Fruit fly (Drosophila melanogaster) whole organism, wandering third instar larva: ENCODE measurements around the gene CG16798.
A peak's percentile ranks its signal among the peaks of the same experiment; 100 is the strongest.

Source experiments
- Abd-B ChIP-seq: fragments of >200 bp; optimal IDR thresholded peaks from 2 replicates; lab custom pipeline; 2017; ENCODE audit warnings: missing biosample characterization, missing genetic modification characterization
- CG32264 ChIP-seq: fragments of 200-800 bp; sonication (Bioruptor generic); optimal IDR thresholded peaks from 2 replicates; lab custom pipeline; 2016; ENCODE audit warnings: missing biosample characterization, missing genetic modification characterization
- CG9705 ChIP-seq: fragments of 200-800 bp; sonication (Bioruptor generic); optimal IDR thresholded peaks from 2 replicates; lab custom pipeline; 2018; ENCODE audit warnings: missing biosample characterization, mild to moderate bottlenecking, missing genetic modification characterization
- CrebA ChIP-seq: fragments of 200-800 bp; sonication (Bioruptor generic); optimal IDR thresholded peaks from 2 replicates; lab custom pipeline; 2016; ENCODE audit warnings: missing biosample characterization, mild to moderate bottlenecking, missing genetic modification characterization, borderline replicate concordance
- Dfd ChIP-seq: fragments of >200 bp; optimal IDR thresholded peaks from 2 replicates; lab custom pipeline; 2017; ENCODE audit warnings: missing biosample characterization, missing genetic modification characterization
- Dif ChIP-seq: fragments of 200-275, 200-300 bp; sonication (Bioruptor generic); optimal IDR thresholded peaks from 2 replicates; lab custom pipeline; 2018; ENCODE audit warnings: missing biosample characterization, missing genetic modification characterization; ENCODE audit not compliant: partially characterized antibody
- GATAd ChIP-seq: sonication (Bioruptor generic); optimal IDR thresholded peaks from 2 replicates; lab custom pipeline; 2016; ENCODE audit warnings: missing biosample characterization, missing genetic modification characterization
- HLH106 ChIP-seq: fragments of 200-800 bp; optimal IDR thresholded peaks from 3 replicates; lab custom pipeline; 2019; ENCODE audit warnings: missing biosample characterization, mild to moderate bottlenecking, missing genetic modification characterization, moderate library complexity
- Hnf4 ChIP-seq: fragments of 200-800 bp; sonication (Bioruptor generic); optimal IDR thresholded peaks from 2 replicates; lab custom pipeline; 2016; ENCODE audit warnings: missing biosample characterization, mild to moderate bottlenecking, missing genetic modification characterization
- Hr78 ChIP-seq: fragments of >200 bp; optimal IDR thresholded peaks from 2 replicates; lab custom pipeline; 2017; ENCODE audit warnings: missing biosample characterization, missing genetic modification characterization
- Hr83 ChIP-seq: fragments of 200-300 bp; sonication (Bioruptor generic); optimal IDR thresholded peaks from 2 replicates; lab custom pipeline; 2016; ENCODE audit warnings: missing biosample characterization, mild to moderate bottlenecking, missing genetic modification characterization, moderate library complexity; ENCODE audit not compliant: poor library complexity, severe bottlenecking
- Jra ChIP-seq: sonication (Bioruptor generic); optimal IDR thresholded peaks from 2 replicates; lab custom pipeline; 2016; ENCODE audit warnings: missing biosample characterization, missing genetic modification characterization
- Mio ChIP-seq: sonication (Bioruptor generic); optimal IDR thresholded peaks from 2 replicates; lab custom pipeline; 2016; ENCODE audit warnings: missing biosample characterization, missing genetic modification characterization
- Myc ChIP-seq: fragments of >200 bp; optimal IDR thresholded peaks from 2 replicates; lab custom pipeline; 2017
- N ChIP-seq: fragments of >200 bp; optimal IDR thresholded peaks from 2 replicates; lab custom pipeline; 2018; ENCODE audit warnings: missing biosample characterization, missing external identifiers, missing genetic modification characterization
- OdsH ChIP-seq: fragments of 200-800 bp; sonication (Bioruptor generic); optimal IDR thresholded peaks from 2 replicates; lab custom pipeline; 2016; ENCODE audit warnings: missing biosample characterization, mild to moderate bottlenecking, missing genetic modification characterization
- Rel ChIP-seq, 2 experiments: fragments of 200-800 bp; sonication (Bioruptor generic) in 1 of 2; optimal IDR thresholded peaks; 2 replicates in 1 of 2; 3 replicates in 1 of 2; lab custom pipeline; 2016 to 2019; ENCODE audit warnings: mild to moderate bottlenecking in 2 of 2, missing biosample characterization in 2 of 2, missing genetic modification characterization in 2 of 2, moderate library complexity in 1 of 2
- Sp1 ChIP-seq: fragments of 200-800 bp; sonication (Bioruptor generic); optimal IDR thresholded peaks from 3 replicates; lab custom pipeline; 2019; ENCODE audit warnings: missing biosample characterization, mild to moderate bottlenecking, missing genetic modification characterization, moderate library complexity
- Vsx2 ChIP-seq: fragments of 200-300, 225-300 bp; sonication (Bioruptor generic); optimal IDR thresholded peaks from 2 replicates; lab custom pipeline; 2018; ENCODE audit warnings: missing biosample characterization, missing genetic modification characterization; ENCODE audit not compliant: partially characterized antibody
- br ChIP-seq: fragments of 200-800 bp; sonication (Bioruptor generic); optimal IDR thresholded peaks from 2 replicates; lab custom pipeline; 2016; ENCODE audit warnings: missing biosample characterization, missing genetic modification characterization
- brk ChIP-seq: fragments of 200-800 bp; sonication (Bioruptor generic); optimal IDR thresholded peaks from 2 replicates; lab custom pipeline; 2016; ENCODE audit warnings: missing biosample characterization, mild to moderate bottlenecking, missing genetic modification characterization
- dl ChIP-seq, 2 experiments: fragments of 175-275, 200-275 bp in 1 of 2; fragments of 200-275 bp in 1 of 2; sonication (Bioruptor generic); optimal IDR thresholded peaks; lab custom pipeline; 2018; ENCODE audit warnings: mild to moderate bottlenecking in 2 of 2, missing biosample characterization in 2 of 2, missing genetic modification characterization in 2 of 2, moderate library complexity in 2 of 2; ENCODE audit not compliant: partially characterized antibody in 2 of 2, insufficient read depth in 1 of 2
- dmrt93B ChIP-seq: fragments of 200-800 bp; sonication (Bioruptor generic); optimal IDR thresholded peaks from 2 replicates; lab custom pipeline; 2018; ENCODE audit warnings: missing biosample characterization, mild to moderate bottlenecking, missing genetic modification characterization
- dsf ChIP-seq: sonication (Bioruptor generic); optimal IDR thresholded peaks from 2 replicates; lab custom pipeline; 2016; ENCODE audit warnings: missing biosample characterization, missing genetic modification characterization, borderline replicate concordance
- ey ChIP-seq: fragments of 200-800 bp; sonication (Bioruptor generic); optimal IDR thresholded peaks from 2 replicates; lab custom pipeline; 2016; ENCODE audit warnings: missing biosample characterization, missing genetic modification characterization
- foxo ChIP-seq, 2 experiments: fragments of 200-800 bp; sonication (Bioruptor generic); optimal IDR thresholded peaks; 2 replicates in 1 of 2; 3 replicates in 1 of 2; lab custom pipeline; 2016 to 2017; ENCODE audit warnings: missing biosample characterization in 2 of 2, missing genetic modification characterization in 2 of 2
- fru ChIP-seq: fragments of 200-800 bp; sonication (Bioruptor generic); optimal IDR thresholded peaks from 3 replicates; lab custom pipeline; 2016; ENCODE audit warnings: missing biosample characterization, mild to moderate bottlenecking, missing genetic modification characterization
- h ChIP-seq: fragments of 200-800 bp; sonication (Bioruptor generic); optimal IDR thresholded peaks from 3 replicates; lab custom pipeline; 2016; ENCODE audit warnings: missing biosample characterization, mild to moderate bottlenecking, missing genetic modification characterization
- jim ChIP-seq: fragments of 175-275, 200-325 bp; sonication (Bioruptor generic); optimal IDR thresholded peaks from 2 replicates; lab custom pipeline; 2016; ENCODE audit warnings: missing biosample characterization, mild to moderate bottlenecking, missing genetic modification characterization
- lola ChIP-seq: fragments of >200 bp; optimal IDR thresholded peaks from 2 replicates; lab custom pipeline; 2017; ENCODE audit warnings: missing biosample characterization, missing genetic modification characterization
- pan ChIP-seq: fragments of >200 bp; optimal IDR thresholded peaks from 2 replicates; lab custom pipeline; 2017
- rgr ChIP-seq: fragments of 200-800 bp; sonication (Bioruptor generic); optimal IDR thresholded peaks from 3 replicates; lab custom pipeline; 2016; ENCODE audit warnings: missing biosample characterization, mild to moderate bottlenecking, missing genetic modification characterization
- sage ChIP-seq: fragments of 200-800 bp; sonication (Bioruptor generic); optimal IDR thresholded peaks from 2 replicates; lab custom pipeline; 2016; ENCODE audit warnings: missing biosample characterization, mild to moderate bottlenecking, missing genetic modification characterization
- sv ChIP-seq: fragments of 200-800 bp; sonication (Bioruptor generic); optimal IDR thresholded peaks from 3 replicates; lab custom pipeline; 2016; ENCODE audit warnings: missing biosample characterization, missing genetic modification characterization
- tai ChIP-seq: sonication (Bioruptor generic); optimal IDR thresholded peaks from 2 replicates; lab custom pipeline; 2016; ENCODE audit warnings: missing biosample characterization, missing genetic modification characterization
- usp ChIP-seq: fragments of >200 bp; optimal IDR thresholded peaks from 2 replicates; lab custom pipeline; 2017; ENCODE audit warnings: missing biosample characterization, missing genetic modification characterization
- woc ChIP-seq: sonication (Bioruptor generic); optimal IDR thresholded peaks from 2 replicates; lab custom pipeline; 2016; ENCODE audit warnings: missing biosample characterization, mild to moderate bottlenecking, missing genetic modification characterization

The CG16798 gene

DNA sequence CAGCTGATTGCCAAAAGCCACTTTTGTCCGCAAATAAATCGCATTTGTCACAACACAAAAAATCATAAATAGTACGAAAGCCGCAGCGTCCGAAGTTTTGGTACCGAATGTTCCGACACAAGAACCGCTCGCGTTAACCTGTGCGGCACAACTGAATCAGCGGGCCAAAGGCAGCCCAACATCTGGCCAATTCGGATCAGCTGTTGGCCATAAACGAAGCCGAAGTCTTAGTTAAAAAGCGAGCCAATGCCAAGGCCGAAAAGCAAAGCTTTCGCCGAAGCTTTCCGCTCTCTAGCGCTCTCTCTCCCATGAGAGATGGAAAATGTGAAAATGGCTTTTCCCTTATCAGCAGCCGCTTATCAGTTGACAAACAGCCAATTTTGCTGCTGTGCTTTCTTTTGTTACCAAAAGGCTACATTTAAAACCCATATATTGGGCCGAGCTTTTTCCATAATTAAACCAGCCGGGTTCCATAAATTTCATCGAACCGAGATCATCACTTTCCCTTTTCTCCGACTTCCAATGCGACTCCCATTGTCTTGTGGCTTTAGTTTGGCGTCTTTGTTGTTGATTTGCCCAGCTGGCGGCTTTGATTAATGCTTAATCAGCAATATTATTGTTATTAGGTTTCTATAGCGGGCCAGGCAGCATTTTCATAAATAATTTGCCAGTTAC is at the start of gene CG16798:
TSS of gene CG16798 (minus strand) at position 216 of the 675 bp plus-strand sequence.
- TF ChIP-seq Dfd (GFP tag; lab: Kevin White, UChicago), result no peak
- TF ChIP-seq dl (GFP tag; optimal IDR thresholded peaks at IDR 0.05; lab: Kevin White, UChicago; ENCODE audit: insufficient read depth in 1 of 2, partially characterized antibody in 2 of 2), result no peak
- TF ChIP-seq tai (GFP tag; lab: Kevin White, UChicago), result no peak
- no peak for TF ChIP-seq woc
- no peak for TF ChIP-seq CrebA (GFP tag; lab: Kevin White, UChicago)
- no peak for TF ChIP-seq dsf (GFP tag; lab: Kevin White, UChicago)
- no peak for TF ChIP-seq usp (GFP tag; lab: Kevin White, UChicago)
- no peak for TF ChIP-seq rgr (GFP tag; lab: Kevin White, UChicago)
- TF ChIP-seq, all 38 proteins: peak for 0

DNA sequence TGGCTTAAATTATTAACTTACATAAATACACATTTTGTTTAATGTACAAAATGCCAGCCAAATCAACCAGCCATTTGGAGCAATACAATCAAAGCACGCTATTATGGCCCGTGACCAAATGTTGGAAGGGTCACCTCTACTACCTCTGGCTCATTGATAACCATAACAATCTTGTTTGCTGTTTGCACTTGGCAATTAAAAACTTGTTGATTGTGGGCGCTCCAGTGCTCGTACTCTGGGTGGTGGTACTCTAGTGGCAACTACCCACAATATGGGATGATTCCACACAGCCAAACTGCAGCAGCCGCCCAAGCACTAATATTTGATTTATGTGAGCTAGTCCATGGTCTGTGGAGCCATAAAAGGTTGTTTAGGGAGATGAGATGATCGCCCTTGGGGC is 49.1 kb upstream of the CG16798 start:
- TF ChIP-seq brk (GFP tag; lab: Kevin White, UChicago) (no peak), Mio (GFP tag; lab: Kevin White, UChicago) (no peak), dmrt93B (GFP tag; lab: Kevin White, UChicago) (no peak), tai (GFP tag; lab: Kevin White, UChicago) (no peak), CG32264 (GFP tag; lab: Kevin White, UChicago) (no peak)

DNA sequence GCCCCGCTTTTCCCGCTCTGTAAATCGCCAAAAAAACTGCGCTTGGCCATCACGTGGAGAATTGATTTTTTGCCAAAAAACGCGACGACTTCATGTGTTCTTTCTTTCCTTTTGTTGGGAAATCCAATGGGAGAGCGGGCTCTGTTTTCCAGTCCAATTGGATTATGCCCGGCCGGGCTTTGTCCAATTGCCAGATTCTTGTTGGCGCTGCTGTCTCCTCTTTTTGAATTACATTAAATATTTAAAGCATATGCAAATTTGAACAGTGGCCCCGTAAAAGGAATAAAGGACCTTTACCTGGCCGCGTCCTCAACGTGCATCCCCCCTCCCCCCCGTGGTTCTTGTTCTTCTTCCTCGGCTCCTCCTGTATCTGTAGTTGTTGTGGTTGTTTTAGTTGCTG is 47.3 kb upstream of the CG16798 start:
- no peak for TF ChIP-seq br (GFP tag; lab: Kevin White, UChicago)
- no peak for TF ChIP-seq Sp1 (GFP tag; lab: Kevin White, UChicago)
- TF ChIP-seq N (GFP tag; lab: Kevin White, UChicago), result no peak
- TF ChIP-seq jim (GFP tag; lab: Kevin White, UChicago), result no peak
- TF ChIP-seq lola (GFP tag; lab: Kevin White, UChicago), result no peak
- no peak for TF ChIP-seq h (GFP tag; lab: Kevin White, UChicago)
- TF ChIP-seq Hr83 (GFP tag; lab: Kevin White, UChicago), result no peak
- TF ChIP-seq CG9705, result no peak
- no peak for TF ChIP-seq fru (GFP tag; lab: Kevin White, UChicago)
- TF ChIP-seq Dfd (GFP tag; lab: Kevin White, UChicago), result no peak
- no peak for TF ChIP-seq dl (GFP tag; optimal IDR thresholded peaks at IDR 0.05; lab: Kevin White, UChicago; ENCODE audit: insufficient read depth in 1 of 2, partially characterized antibody in 2 of 2)
- no peak for TF ChIP-seq foxo (GFP tag; optimal IDR thresholded peaks at IDR 0.05; lab: Kevin White, UChicago)
- no peak for TF ChIP-seq Jra (GFP tag; lab: Kevin White, UChicago)
- TF ChIP-seq dsf (GFP tag; lab: Kevin White, UChicago), result no peak

DNA sequence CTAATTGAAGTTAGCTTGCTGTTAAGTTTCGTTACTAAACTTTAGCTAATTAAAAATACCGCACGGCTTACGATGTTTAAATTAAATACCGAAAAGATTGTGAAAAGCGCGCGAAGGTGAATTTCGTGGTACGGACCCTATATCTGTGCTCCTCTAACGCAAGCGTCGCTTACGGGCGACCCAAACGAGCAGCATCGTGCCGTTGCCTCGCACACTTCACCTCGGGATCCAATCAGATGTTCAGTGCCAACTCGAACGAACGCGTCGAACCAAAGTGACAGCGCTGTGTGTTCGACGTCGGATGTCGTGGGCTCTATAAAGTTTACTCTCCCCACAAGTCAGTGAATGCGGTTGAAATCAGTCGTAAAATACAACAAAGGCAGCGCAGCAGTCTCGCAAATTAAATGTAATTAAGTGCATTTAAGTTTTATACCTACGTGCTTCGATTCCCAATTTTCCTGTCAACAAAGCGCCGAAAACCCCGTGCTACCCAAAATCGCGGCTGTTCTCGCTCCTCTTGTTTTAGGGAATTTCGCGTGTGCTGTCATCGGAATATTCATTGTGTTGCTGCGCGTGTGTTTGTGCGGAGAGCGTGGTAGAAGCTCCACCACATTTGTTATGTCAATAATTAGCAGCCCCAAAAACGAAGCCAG is 46.7 kb upstream of the CG16798 start:
- no peak for TF ChIP-seq brk (GFP tag; lab: Kevin White, UChicago)
- peak; percentile 44 for TF ChIP-seq h (GFP tag; lab: Kevin White, UChicago)
- TF ChIP-seq pan, result no peak
- no peak for TF ChIP-seq Mio (GFP tag; lab: Kevin White, UChicago)
- no peak for TF ChIP-seq GATAd (GFP tag; lab: Kevin White, UChicago)
- TF ChIP-seq Hr78 (GFP tag; lab: Kevin White, UChicago), result no peak
- no peak for TF ChIP-seq sv (GFP tag; lab: Kevin White, UChicago)
- TF ChIP-seq N (GFP tag; lab: Kevin White, UChicago), result no peak
- no peak for TF ChIP-seq dl (GFP tag; optimal IDR thresholded peaks at IDR 0.05; lab: Kevin White, UChicago; ENCODE audit: insufficient read depth in 1 of 2, partially characterized antibody in 2 of 2)
- no peak for TF ChIP-seq lola (GFP tag; lab: Kevin White, UChicago)
- TF ChIP-seq HLH106 (tag; lab: Kevin White, UChicago), result no peak
- TF ChIP-seq ey (GFP tag; lab: Kevin White, UChicago), result no peak
- no peak for TF ChIP-seq jim (GFP tag; lab: Kevin White, UChicago)
- TF ChIP-seq Abd-B (GFP tag; lab: Kevin White, UChicago), result no peak
- TF ChIP-seq Dif (GFP tag; lab: Kevin White, UChicago), result no peak
- peak; percentile 2 for TF ChIP-seq br (GFP tag; lab: Kevin White, UChicago)
- no peak for TF ChIP-seq sage (GFP tag; lab: Kevin White, UChicago)
- TF ChIP-seq dmrt93B (GFP tag; lab: Kevin White, UChicago), result no peak
- no peak for TF ChIP-seq tai (GFP tag; lab: Kevin White, UChicago)
- no peak for TF ChIP-seq woc
- TF ChIP-seq usp (GFP tag; lab: Kevin White, UChicago), result no peak
- TF ChIP-seq CG32264 (GFP tag; lab: Kevin White, UChicago), result no peak
- no peak for TF ChIP-seq foxo (GFP tag; optimal IDR thresholded peaks at IDR 0.05; lab: Kevin White, UChicago)
- TF ChIP-seq Myc (lab: Kevin White, UChicago), result peak; percentile 64
- TF ChIP-seq Jra (GFP tag; lab: Kevin White, UChicago), result no peak
- no peak for TF ChIP-seq CrebA (GFP tag; lab: Kevin White, UChicago)
- peak; percentile 36 for TF ChIP-seq Rel (GFP tag; optimal IDR thresholded peaks at IDR 0.05; lab: Kevin White, UChicago)
- TF ChIP-seq Rel (tag; optimal IDR thresholded peaks at IDR 0.05; lab: Kevin White, UChicago), result peak; percentile 61
- TF ChIP-seq Sp1 (GFP tag; lab: Kevin White, UChicago), result peak; percentile 16
- peak; percentile 51 for TF ChIP-seq OdsH (GFP tag; lab: Kevin White, UChicago)
- TF ChIP-seq Hnf4 (GFP tag; lab: Kevin White, UChicago), result no peak
- TF ChIP-seq CG9705, result no peak
- TF ChIP-seq Vsx2, result peak; percentile 34
- no peak for TF ChIP-seq dsf (GFP tag; lab: Kevin White, UChicago)
